Worm (Caenorhabditis elegans) whole organism, midembryonic: ENCODE measurements around the gene bud-13.
"Not testable (repeated sequence)": the region's sequence is repeated elsewhere in the genome, so short reads cannot be mapped to it uniquely, and the experiment has no call there.

Source experiments
- cog-1 ChIP-seq: sonication (generic microtip); optimal IDR thresholded peaks from 2 replicates; lab custom pipeline; 2016; ENCODE audit warnings: missing genetic modification characterization, missing compliant biosample characterization
- flt-1 ChIP-seq: fragments of 200-800 bp; sonication (Bioruptor generic); IDR thresholded peaks from 2 replicates; pipeline ENCODE4 v1.3.6; 2022; ENCODE audit warnings: missing genetic modification characterization, missing compliant biosample characterization
- ref-1 ChIP-seq: fragments of 200-800 bp; sonication (Bioruptor generic); conservative IDR thresholded peaks from 2 replicates; pipeline ENCODE4 v1.3.6; 2022; ENCODE audit warnings: missing genetic modification reagents, missing genetic modification characterization, missing compliant biosample characterization

ce11 chrIII:9005905-9006372, 38.4 kb upstream of the bud-13 start, which contains the start of gene rab-6.1:
- not testable (repeated sequence) for TF ChIP-seq ref-1 (GFP tag; lab: Robert Waterston, UW); cog-1 (tag; lab: Kevin White, UChicago); flt-1 (GFP tag; lab: Robert Waterston, UW)
